Fruit fly (Drosophila melanogaster) S2 (cell line): ENCODE results near the gene Mst27D.

ENCODE experiments used
- CG8478 ChIP-seq: fragments of >200 bp; optimal IDR thresholded peaks from 2 replicates; lab custom pipeline; 2018
- CTCF ChIP-seq, 2 experiments: fragments of >200 bp; optimal IDR thresholded peaks; 2 replicates each; lab custom pipeline; 2018

DNA sequence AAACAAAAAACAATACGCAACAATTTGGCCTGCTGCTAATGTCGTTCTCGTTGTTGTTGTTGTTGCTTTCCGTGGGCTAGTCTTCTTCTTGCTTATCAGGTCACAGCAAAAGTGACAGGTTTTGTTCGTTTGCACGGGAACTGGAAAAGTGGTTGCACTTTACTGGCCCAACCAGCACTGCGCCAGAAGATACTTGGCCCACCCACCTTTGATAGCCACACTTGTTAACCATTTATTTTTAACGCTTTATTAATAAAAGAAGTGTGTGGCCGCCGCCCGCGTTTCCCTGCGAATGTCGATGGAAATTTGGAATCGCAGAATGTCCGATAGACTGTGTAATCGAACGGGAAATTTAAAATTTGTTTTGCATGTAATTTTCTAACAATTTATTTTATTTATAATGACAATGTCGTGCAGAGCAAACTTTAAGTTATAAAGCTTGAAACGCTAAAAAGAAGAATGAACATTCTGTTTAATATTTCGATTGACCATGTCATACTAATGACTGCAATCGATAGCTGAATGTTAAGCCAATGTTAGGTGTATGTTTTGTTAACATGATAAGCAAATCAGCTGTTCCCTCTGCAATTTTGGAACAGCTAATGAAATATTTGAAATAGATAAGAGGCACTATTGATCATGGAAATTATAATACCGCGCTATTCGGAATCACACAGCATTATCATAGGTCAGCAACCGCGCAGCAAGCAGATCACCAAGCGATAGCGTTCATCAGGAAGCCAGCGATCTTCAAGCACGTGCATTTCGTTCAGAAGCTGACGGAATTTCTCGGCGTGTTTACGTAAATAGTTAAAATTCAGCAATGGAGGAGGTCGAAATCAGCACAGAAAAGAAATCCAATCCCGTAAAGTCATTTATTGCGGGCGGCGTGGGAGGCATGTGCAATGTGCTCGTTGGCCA lies 33.4 kb downstream of the Mst27D start, which contains the start of the genes CG31908 and MME1:
- TF ChIP-seq CG8478 (lab: Kevin White, UChicago) (no peak), CTCF (optimal IDR thresholded peaks at IDR 0.05; lab: Kevin White, UChicago) (no peak)
